Worm (Caenorhabditis elegans): ENCODE data around the gene comt-4.
"Not testable (repeated sequence)": the region's sequence is repeated elsewhere in the genome, so short reads cannot be mapped to it uniquely, and the experiment has no call there.

comt-4 gene

DNA sequence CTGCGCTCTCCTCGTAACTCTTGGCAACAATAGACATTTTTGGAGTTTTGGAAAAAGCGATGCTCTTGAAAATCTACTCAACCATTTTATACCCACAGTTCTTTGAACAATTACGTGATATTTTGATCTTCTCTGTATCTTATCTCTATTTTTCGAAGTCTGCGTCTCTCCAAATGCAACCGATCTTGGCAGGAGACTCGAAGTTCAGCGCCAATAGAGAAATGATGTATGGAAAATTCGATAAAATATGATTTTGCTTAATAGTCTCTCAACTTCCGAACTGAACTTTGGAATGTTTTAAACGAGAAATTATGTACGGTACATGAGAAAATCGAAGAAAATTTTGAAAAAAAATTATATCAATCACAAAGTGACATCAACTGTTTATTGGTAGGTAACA, at the start of gene comt-4:
Gene comt-4, minus strand, starts transcription at position 50 of the 400 bp plus-strand sequence.
- TF ChIP-seq lin-11 (tag; optimal IDR thresholded peaks at IDR 0.05), result no peak
- peak; percentile 71 for TF ChIP-seq sma-9 (GFP tag; optimal IDR thresholded peaks at IDR 0.05)
- no peak for TF ChIP-seq sma-9 (tag; optimal IDR thresholded peaks at IDR 0.05)
- TF ChIP-seq nhr-23 (tag; optimal IDR thresholded peaks at IDR 0.05), result no peak
- no peak for TF ChIP-seq crh-2 (tag; optimal IDR thresholded peaks at IDR 0.05)
- TF ChIP-seq gmeb-1 (tag; optimal IDR thresholded peaks at IDR 0.05), result no peak
- TF ChIP-seq nhr-237 (tag; optimal IDR thresholded peaks at IDR 0.05), result no peak
- TF ChIP-seq unc-62 (GFP tag; optimal IDR thresholded peaks at IDR 0.05), result no peak
- TF ChIP-seq fos-1 (tag; optimal IDR thresholded peaks at IDR 0.05), result peak; percentile 4

DNA sequence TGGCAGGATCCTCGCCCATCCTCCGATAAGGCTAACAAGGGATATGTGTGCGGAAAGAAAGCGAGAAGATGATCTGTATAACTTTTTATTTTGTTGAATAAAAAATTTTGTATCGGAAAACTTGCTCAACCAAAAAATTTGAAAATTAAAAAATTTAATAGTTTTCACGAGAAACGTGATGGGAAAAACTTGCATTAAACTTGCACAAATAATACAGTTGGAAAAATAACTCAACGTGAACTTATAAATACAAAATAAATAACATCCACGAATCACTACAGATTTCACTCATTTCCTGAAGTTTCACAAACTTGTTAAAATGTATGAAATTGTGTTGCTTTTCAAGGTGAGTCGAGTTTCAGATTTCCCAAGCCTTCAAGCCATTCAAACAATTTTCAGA, 49.1 kb upstream of the comt-4 start, which contains the start of gene F36F12.7:
Gene F36F12.7, plus strand, starts transcription at position 301 of the 400 bp plus-strand sequence.
- no peak for TF ChIP-seq unc-39 (tag; optimal IDR thresholded peaks at IDR 0.05)
- TF ChIP-seq aly-2 (tag; optimal IDR thresholded peaks at IDR 0.05), result no peak
- TF ChIP-seq sma-3 (GFP tag; optimal IDR thresholded peaks at IDR 0.05), result no peak
- TF ChIP-seq sem-4 (tag; optimal IDR thresholded peaks at IDR 0.05), result no peak

DNA sequence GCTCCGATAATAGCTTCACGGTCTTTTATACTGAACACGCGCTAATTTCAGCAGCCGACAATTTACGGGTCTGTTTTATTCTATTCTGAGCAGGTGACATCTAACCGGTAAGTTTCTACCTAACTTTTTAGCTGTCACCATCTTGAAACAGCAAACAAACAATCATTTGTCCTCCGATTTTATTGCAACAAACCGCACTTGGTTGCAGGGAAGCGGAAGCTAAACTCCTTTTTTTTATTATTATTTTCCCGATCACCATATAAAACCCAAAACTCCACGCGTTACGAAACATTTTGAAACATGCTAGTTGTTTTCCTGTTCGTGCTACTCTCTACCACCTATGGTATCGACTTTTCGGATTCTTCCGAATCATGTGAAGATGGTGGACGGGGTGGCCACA, 47.7 kb upstream of the comt-4 start, which contains the start of gene clec-208:
Gene clec-208, plus strand, starts transcription at position 301 of the 400 bp plus-strand sequence.
- TF ChIP-seq fos-1 (tag; optimal IDR thresholded peaks at IDR 0.05), result no peak
- no peak for TF ChIP-seq mdl-1 (tag; optimal IDR thresholded peaks at IDR 0.05)
- TF ChIP-seq zag-1 (tag; optimal IDR thresholded peaks at IDR 0.05), result no peak
- no peak for TF ChIP-seq nhr-129 (tag; optimal IDR thresholded peaks at IDR 0.05)
- no peak for TF ChIP-seq ZK546.5 (tag; optimal IDR thresholded peaks at IDR 0.05)
- TF ChIP-seq unc-62 (GFP tag; optimal IDR thresholded peaks at IDR 0.05), result no peak
- no peak for TF ChIP-seq F13H6.1 (tag; optimal IDR thresholded peaks at IDR 0.05)
- TF ChIP-seq lin-39 (tag; optimal IDR thresholded peaks at IDR 0.05), result no peak
- TF ChIP-seq crh-2 (tag; optimal IDR thresholded peaks at IDR 0.05), result no peak
- no peak for TF ChIP-seq nhr-77 (tag; optimal IDR thresholded peaks at IDR 0.05)
- TF ChIP-seq sma-9 (GFP tag; optimal IDR thresholded peaks at IDR 0.05), result no peak
- no peak for TF ChIP-seq sma-9 (tag; optimal IDR thresholded peaks at IDR 0.05)
- no peak for TF ChIP-seq nhr-237 (tag; optimal IDR thresholded peaks at IDR 0.05)
- TF ChIP-seq elt-3 (tag; optimal IDR thresholded peaks at IDR 0.05), result no peak
- TF ChIP-seq ztf-11 (tag; optimal IDR thresholded peaks at IDR 0.05), result no peak
- no peak for TF ChIP-seq blmp-1 (tag; optimal IDR thresholded peaks at IDR 0.05; ENCODE audit: insufficient read depth)
- TF ChIP-seq nhr-10 (tag; optimal IDR thresholded peaks at IDR 0.05), result no peak
- no peak for TF ChIP-seq nhr-23 (tag; optimal IDR thresholded peaks at IDR 0.05)
- no peak for TF ChIP-seq nhr-11 (tag; optimal IDR thresholded peaks at IDR 0.05)
- TF ChIP-seq skn-1 (tag; optimal IDR thresholded peaks at IDR 0.05), result no peak
- no peak for TF ChIP-seq aly-2 (tag; optimal IDR thresholded peaks at IDR 0.05)

DNA sequence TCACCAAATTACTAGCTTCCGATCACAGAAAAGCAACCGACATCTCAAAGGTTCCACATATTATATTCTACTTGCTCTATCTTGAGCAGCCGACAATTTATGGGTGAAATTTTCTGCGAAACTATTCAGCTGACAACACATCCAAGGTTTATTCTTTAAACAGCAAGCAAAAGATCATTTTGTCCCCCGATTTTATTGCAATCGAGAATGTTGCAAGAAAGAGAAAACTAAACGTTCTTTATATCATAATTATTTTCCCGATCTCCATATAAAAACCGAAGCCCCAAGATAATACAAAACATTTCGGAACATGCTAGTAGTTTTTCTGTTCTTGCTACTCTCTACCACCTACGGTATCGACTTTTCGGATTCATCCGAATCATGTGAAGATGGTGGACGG, 45.8 kb upstream of the comt-4 start, which contains the start of gene clec-207:
Gene clec-207, plus strand, starts transcription at position 301 of the 400 bp plus-strand sequence.
- TF ChIP-seq mab-5 (tag; optimal IDR thresholded peaks at IDR 0.05), result no peak
- TF ChIP-seq sma-3 (GFP tag; optimal IDR thresholded peaks at IDR 0.05), result no peak
- no peak for TF ChIP-seq ama-1 (optimal IDR thresholded peaks at IDR 0.05)

DNA sequence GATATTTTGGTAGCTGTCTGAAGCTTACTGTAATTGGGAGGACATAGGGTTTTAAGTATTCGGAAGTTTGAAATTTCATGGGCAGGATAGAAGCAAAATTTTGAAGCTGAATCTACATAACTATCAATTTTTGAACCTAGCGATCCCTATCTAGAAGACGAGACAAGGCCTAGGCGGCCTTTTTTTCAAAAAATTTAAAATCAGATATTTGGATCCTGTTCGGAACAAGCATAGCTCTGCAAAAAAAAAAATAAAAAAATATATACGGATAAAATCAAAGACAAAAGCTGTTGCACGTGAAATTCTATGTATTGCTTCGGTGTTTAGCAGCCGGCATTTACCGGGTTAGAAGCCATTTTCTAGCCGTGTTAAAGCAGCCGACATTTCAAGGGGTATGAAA, 45.2 kb upstream of the comt-4 start, which contains the start of gene F36F12.2:
Gene F36F12.2, minus strand, starts transcription at position 101 of the 400 bp plus-strand sequence.
- TF ChIP-seq skn-1 (tag; optimal IDR thresholded peaks at IDR 0.05) (no peak), Y55F3AM.14 (GFP tag; optimal IDR thresholded peaks at IDR 0.05) (no peak), sem-4 (tag; optimal IDR thresholded peaks at IDR 0.05) (no peak), ztf-11 (tag; optimal IDR thresholded peaks at IDR 0.05) (no peak), unc-39 (tag; optimal IDR thresholded peaks at IDR 0.05) (no peak), ztf-4 (tag; optimal IDR thresholded peaks at IDR 0.05) (no peak), sma-3 (GFP tag; optimal IDR thresholded peaks at IDR 0.05) (no peak), C34F6.9 (tag; optimal IDR thresholded peaks at IDR 0.05) (no peak), R02D3.7 (tag; optimal IDR thresholded peaks at IDR 0.05) (no peak), nhr-10 (tag; optimal IDR thresholded peaks at IDR 0.05) (no peak), mdl-1 (tag; optimal IDR thresholded peaks at IDR 0.05) (no peak)

DNA sequence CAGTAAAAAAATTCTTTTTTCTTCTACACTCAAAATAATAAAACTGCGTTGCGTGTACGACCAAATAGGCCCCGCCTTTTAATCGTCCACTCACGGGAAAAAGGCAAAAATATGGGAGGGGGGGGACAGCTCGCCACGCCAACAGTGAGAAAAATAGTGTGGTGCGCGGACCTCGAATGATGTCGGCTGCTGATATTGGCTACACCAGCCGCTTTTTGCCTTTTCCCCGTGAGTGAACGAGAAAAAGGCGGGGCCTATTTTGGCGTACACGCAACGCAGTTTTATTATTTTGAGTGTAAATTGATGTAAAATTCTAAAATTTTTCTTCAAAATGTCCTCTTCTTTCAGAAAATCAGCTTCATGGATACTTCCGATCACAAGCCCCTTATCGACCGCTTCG, 40.3 kb upstream of the comt-4 start, which contains the start of gene ztf-28:
Gene ztf-28, plus strand, starts transcription at position 349 of the 400 bp plus-strand sequence.
- not testable (repeated sequence) for TF ChIP-seq nhr-10, R02D3.7, egl-27 (tag; optimal IDR thresholded peaks at IDR 0.05)

Measured in whole organism, L2 larva.